Worm (Caenorhabditis elegans) whole organism, midembryonic: Measurements from ENCODE around the gene try-3.
"Not testable (repeated sequence)": the region's sequence is repeated elsewhere in the genome, so short reads cannot be mapped to it uniquely, and the experiment has no call there.

ENCODE experiments used
- T22C8.4 ChIP-seq: fragments of 200-800 bp; sonication (Bioruptor generic); IDR thresholded peaks from 2 replicates; pipeline ENCODE4 v1.3.6; 2022; ENCODE audit warnings: missing genetic modification characterization, missing compliant biosample characterization
- cog-1 ChIP-seq: sonication (generic microtip); optimal IDR thresholded peaks from 2 replicates; lab custom pipeline; 2016; ENCODE audit warnings: missing genetic modification characterization, missing compliant biosample characterization
- flt-1 ChIP-seq: fragments of 200-800 bp; sonication (Bioruptor generic); IDR thresholded peaks from 2 replicates; pipeline ENCODE4 v1.3.6; 2022; ENCODE audit warnings: missing genetic modification characterization, missing compliant biosample characterization
- klf-2 ChIP-seq: fragments of 200-800 bp; sonication (Bioruptor generic); conservative IDR thresholded peaks from 2 replicates; pipeline ENCODE4 v1.3.6; 2022; ENCODE audit warnings: missing genetic modification reagents, missing genetic modification characterization, missing compliant biosample characterization
- med-1 ChIP-seq: sonication (generic microtip); optimal IDR thresholded peaks from 2 replicates; lab custom pipeline; 2017; ENCODE audit warnings: missing genetic modification characterization, mild to moderate bottlenecking, missing compliant biosample characterization, antibody characterized with exemption, missing genetic modification reagents; ENCODE audit not compliant: insufficient read depth
- ref-1 ChIP-seq: fragments of 200-800 bp; sonication (Bioruptor generic); conservative IDR thresholded peaks from 2 replicates; pipeline ENCODE4 v1.3.6; 2022; ENCODE audit warnings: missing genetic modification reagents, missing genetic modification characterization, missing compliant biosample characterization
- tab-1 ChIP-seq: fragments of 200-800 bp; sonication (Bioruptor generic); IDR thresholded peaks from 2 replicates; pipeline ENCODE4 v1.3.6; 2022; ENCODE audit warnings: missing genetic modification characterization, missing compliant biosample characterization
- ztf-23 ChIP-seq: fragments of 200-800 bp; sonication (Bioruptor generic); IDR thresholded peaks from 2 replicates; pipeline ENCODE4 v1.3.6; 2022; ENCODE audit warnings: missing genetic modification reagents, missing genetic modification characterization, missing compliant biosample characterization
- ztf-29 ChIP-seq: fragments of 200-800 bp; sonication (Bioruptor generic); IDR thresholded peaks from 2 replicates; pipeline ENCODE4 v1.3.6; 2022; ENCODE audit warnings: missing genetic modification reagents, missing genetic modification characterization, missing compliant biosample characterization

The try-3 gene

DNA sequence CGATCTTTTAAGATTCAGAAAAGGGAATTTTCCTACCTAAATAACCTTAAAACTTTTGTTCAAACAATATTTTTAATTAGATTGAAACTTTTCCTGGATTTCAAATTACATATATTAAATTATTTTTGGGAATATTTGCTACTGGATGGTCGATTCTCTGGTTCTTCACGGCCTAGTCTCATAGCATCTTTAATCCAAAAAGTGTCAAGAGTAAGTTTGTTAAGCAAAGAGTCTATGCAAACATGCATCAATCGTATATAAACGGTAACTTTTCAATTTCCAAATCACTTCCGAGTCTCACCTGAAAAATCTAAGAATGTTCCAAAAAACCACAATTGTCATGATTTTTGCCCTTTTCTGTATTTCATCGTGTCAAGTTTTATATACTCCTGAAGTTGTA, 41.0 kb downstream of the try-3 start, which contains the start of gene nspb-4:
Gene nspb-4, plus strand, starts transcription at position 301 of the 400 bp plus-strand sequence.
- TF ChIP-seq T22C8.4 (GFP tag; lab: Robert Waterston, UW); tab-1 (GFP tag; lab: Robert Waterston, UW); ztf-29: not testable (repeated sequence)

ce11 chrIV:6598740-6599139, 41.8 kb downstream of the try-3 start, which contains the start of gene nspb-5:
Gene nspb-5, plus strand, starts transcription at chrIV:6599040.
- not testable (repeated sequence) for TF ChIP-seq klf-2 (GFP tag; lab: Robert Waterston, UW); cog-1 (tag; lab: Kevin White, UChicago); tab-1 (GFP tag; lab: Robert Waterston, UW)

DNA sequence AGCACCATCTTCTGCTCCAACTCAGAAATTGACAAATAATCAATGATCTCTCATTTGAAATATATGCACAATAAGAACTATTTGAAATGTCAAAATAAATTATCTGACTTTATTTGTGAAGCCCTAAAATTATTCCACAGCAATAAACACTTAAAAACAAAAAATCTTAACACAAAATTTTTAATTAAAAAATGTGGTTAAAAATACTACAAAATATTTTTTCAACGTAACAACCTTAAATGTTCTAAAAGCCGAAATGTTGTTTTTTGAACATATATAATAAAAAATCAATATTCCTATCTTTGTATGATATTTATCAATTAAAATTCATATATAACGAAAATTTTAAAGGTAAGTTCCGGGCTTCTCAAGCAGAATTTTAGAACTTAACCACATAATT, 42.5 kb downstream of the try-3 start, which contains the start of gene F38A5.8:
Gene F38A5.8, plus strand, starts transcription at position 301 of the 400 bp plus-strand sequence.
- TF ChIP-seq ztf-23 (GFP tag; lab: Robert Waterston, UW) (no peak), T22C8.4 (GFP tag; lab: Robert Waterston, UW) (no peak), ztf-29 (no peak), flt-1 (GFP tag; lab: Robert Waterston, UW) (no peak), tab-1 (GFP tag; lab: Robert Waterston, UW) (no peak), med-1 (no peak), ref-1 (no peak), klf-2 (GFP tag; lab: Robert Waterston, UW) (no peak), cog-1 (tag; lab: Kevin White, UChicago) (no peak)

ce11 chrIV:6601213-6601724, 44.3 kb downstream of the try-3 start, which contains the start of gene sup-36:
Gene sup-36, plus strand, starts transcription at chrIV:6601674.
- TF ChIP-seq klf-2 (GFP tag; lab: Robert Waterston, UW) (no peak), T22C8.4 (GFP tag; lab: Robert Waterston, UW) (peak; percentile 49)

ce11 chrIV:6602376-6602775, 45.4 kb downstream of the try-3 start, which contains the start of gene F15B10.3:
Gene F15B10.3, plus strand, starts transcription at chrIV:6602676.
- TF ChIP-seq ref-1, result no peak
- no peak for TF ChIP-seq T22C8.4 (GFP tag; lab: Robert Waterston, UW)
- no peak for TF ChIP-seq ztf-23 (GFP tag; lab: Robert Waterston, UW)
- no peak for TF ChIP-seq cog-1 (tag; lab: Kevin White, UChicago)
- TF ChIP-seq klf-2 (GFP tag; lab: Robert Waterston, UW), result no peak
- TF ChIP-seq flt-1 (GFP tag; lab: Robert Waterston, UW), result no peak
- TF ChIP-seq med-1, result no peak
- TF ChIP-seq ztf-29, result no peak
- TF ChIP-seq tab-1 (GFP tag; lab: Robert Waterston, UW), result no peak

- TF ChIP-seq med-1 (no peak), tab-1 (GFP tag; lab: Robert Waterston, UW) (no peak), klf-2 (GFP tag; lab: Robert Waterston, UW) (no peak), T22C8.4 (GFP tag; lab: Robert Waterston, UW) (no peak), ref-1 (no peak), flt-1 (GFP tag; lab: Robert Waterston, UW) (no peak), ztf-29 (no peak), cog-1 (tag; lab: Kevin White, UChicago) (no peak), ztf-23 (GFP tag; lab: Robert Waterston, UW) (no peak)
Observed at ce11 chrIV:6603549-6603948, 46.6 kb downstream of the try-3 start.

- no peak for TF ChIP-seq flt-1 (GFP tag; lab: Robert Waterston, UW)
- no peak for TF ChIP-seq ref-1
- TF ChIP-seq tab-1 (GFP tag; lab: Robert Waterston, UW), result no peak
- no peak for TF ChIP-seq ztf-23 (GFP tag; lab: Robert Waterston, UW)
- TF ChIP-seq T22C8.4 (GFP tag; lab: Robert Waterston, UW), result no peak
- TF ChIP-seq cog-1 (tag; lab: Kevin White, UChicago), result no peak
- TF ChIP-seq klf-2 (GFP tag; lab: Robert Waterston, UW), result no peak
- TF ChIP-seq ztf-29, result no peak
- TF ChIP-seq med-1, result no peak
Observed at ce11 chrIV:6605863-6606262, 48.9 kb downstream of the try-3 start, which contains the start of gene nstp-2. Gene nstp-2, minus strand, starts transcription at chrIV:6606188.

DNA sequence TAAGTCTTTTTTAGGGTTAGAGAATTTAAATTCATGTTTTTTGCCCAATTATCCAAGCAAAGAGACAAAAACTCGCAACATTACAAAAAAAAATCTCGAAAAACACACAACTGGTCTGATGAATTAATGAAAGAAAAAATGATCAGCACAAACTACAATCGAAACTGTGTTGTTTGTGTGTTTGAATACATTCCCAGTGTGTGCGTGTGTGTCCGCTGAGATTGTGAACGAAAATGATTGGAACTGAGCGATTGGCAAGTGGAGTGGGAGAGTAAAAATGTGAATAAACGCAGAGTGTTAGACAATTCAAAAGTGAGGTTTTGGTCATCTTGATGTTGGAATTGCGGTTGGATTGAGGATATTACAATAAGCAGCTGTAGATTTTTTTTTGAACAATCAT, 49.6 kb downstream of the try-3 start:
- TF ChIP-seq flt-1 (GFP tag; lab: Robert Waterston, UW) (no peak), ztf-29 (no peak), klf-2 (GFP tag; lab: Robert Waterston, UW) (no peak), T22C8.4 (GFP tag; lab: Robert Waterston, UW) (no peak), ref-1 (no peak)

DNA sequence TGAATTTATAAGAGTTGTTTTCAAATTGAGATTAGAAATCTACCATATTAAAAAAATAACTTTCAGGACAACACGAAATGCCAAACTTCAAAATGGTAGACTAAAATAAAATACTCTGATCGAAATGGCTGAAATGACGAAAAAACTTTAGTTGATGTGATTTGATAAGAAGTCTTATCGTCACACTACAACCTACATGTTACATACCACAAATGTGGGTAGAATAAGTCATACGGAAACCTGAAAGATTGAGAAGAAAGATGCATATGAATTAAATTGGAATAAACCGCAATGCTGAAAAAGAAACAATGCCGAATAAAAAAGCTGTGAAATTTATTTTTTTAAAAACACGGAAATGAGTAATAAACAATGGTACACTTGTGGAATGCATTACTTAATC, 50.1 kb downstream of the try-3 start:
- no peak for TF ChIP-seq ref-1
- no peak for TF ChIP-seq med-1
- TF ChIP-seq ztf-23 (GFP tag; lab: Robert Waterston, UW), result no peak
- no peak for TF ChIP-seq klf-2 (GFP tag; lab: Robert Waterston, UW)
- no peak for TF ChIP-seq T22C8.4 (GFP tag; lab: Robert Waterston, UW)
- no peak for TF ChIP-seq flt-1 (GFP tag; lab: Robert Waterston, UW)
- no peak for TF ChIP-seq cog-1 (tag; lab: Kevin White, UChicago)
